Fruit fly (Drosophila melanogaster) whole organism, embryonic: Measurements from ENCODE around the gene CG13126.
A peak's percentile ranks its signal among the peaks of the same experiment; 100 is the strongest.

Source experiments
- Bteb2 ChIP-seq: fragments of 200-800 bp; sonication (Bioruptor generic); optimal IDR thresholded peaks from 2 replicates; lab custom pipeline; 2016; ENCODE audit warnings: missing biosample characterization, missing genetic modification characterization
- CG10267 ChIP-seq: fragments of 200-800 bp; sonication (Bioruptor generic); optimal IDR thresholded peaks from 2 replicates; lab custom pipeline; 2018; ENCODE audit warnings: missing biosample characterization, mild to moderate bottlenecking, missing genetic modification characterization, moderate library complexity
- CG10274 ChIP-seq: fragments of 200-800 bp; sonication (Bioruptor generic); optimal IDR thresholded peaks from 3 replicates; lab custom pipeline; 2017; ENCODE audit warnings: missing biosample characterization, mild to moderate bottlenecking, missing genetic modification characterization
- CG10543 ChIP-seq: fragments of 200-800 bp; sonication (Bioruptor generic); optimal IDR thresholded peaks from 3 replicates; lab custom pipeline; 2017; ENCODE audit warnings: missing biosample characterization, mild to moderate bottlenecking, missing genetic modification characterization, moderate library complexity
- CG10565 ChIP-seq: fragments of 200-800 bp; sonication (Bioruptor generic); optimal IDR thresholded peaks from 3 replicates; lab custom pipeline; 2016; ENCODE audit warnings: missing biosample characterization, mild to moderate bottlenecking, missing genetic modification characterization
- CG11398 ChIP-seq: fragments of 200-800 bp; sonication (Bioruptor generic); optimal IDR thresholded peaks from 2 replicates; lab custom pipeline; 2016; ENCODE audit warnings: missing biosample characterization, missing genetic modification characterization
- CG12299 ChIP-seq: fragments of 200-800 bp; sonication (Bioruptor generic); optimal IDR thresholded peaks from 2 replicates; lab custom pipeline; 2018; ENCODE audit warnings: missing biosample characterization, mild to moderate bottlenecking, missing genetic modification characterization
- CG12744 ChIP-seq: fragments of 200-800 bp; sonication (Bioruptor generic); optimal IDR thresholded peaks from 2 replicates; lab custom pipeline; 2016; ENCODE audit warnings: missing biosample characterization, missing genetic modification characterization
- CG13624 ChIP-seq: fragments of 200-800 bp; sonication (Bioruptor generic); optimal IDR thresholded peaks from 2 replicates; lab custom pipeline; 2016; ENCODE audit warnings: missing biosample characterization, missing genetic modification characterization
- CG14965 ChIP-seq: fragments of 200-800 bp; sonication (Bioruptor generic); optimal IDR thresholded peaks from 2 replicates; lab custom pipeline; 2016; ENCODE audit warnings: missing biosample characterization, missing genetic modification characterization, borderline replicate concordance
- CG1603 ChIP-seq: fragments of 200-800 bp; sonication (Bioruptor generic); optimal IDR thresholded peaks from 2 replicates; lab custom pipeline; 2019; ENCODE audit warnings: missing biosample characterization, mild to moderate bottlenecking, missing genetic modification characterization, moderate library complexity
- CG1647 ChIP-seq: fragments of 200-800 bp; sonication (Bioruptor generic); optimal IDR thresholded peaks from 3 replicates; lab custom pipeline; 2016; ENCODE audit warnings: missing biosample characterization, missing genetic modification characterization
- CG30431 ChIP-seq: fragments of 200-800 bp; sonication (Bioruptor generic); optimal IDR thresholded peaks from 2 replicates; lab custom pipeline; 2017; ENCODE audit warnings: missing biosample characterization, missing genetic modification characterization
- CG3163 ChIP-seq: fragments of 200-800 bp; sonication (Bioruptor generic); optimal IDR thresholded peaks from 3 replicates; lab custom pipeline; 2016; ENCODE audit warnings: missing biosample characterization, missing genetic modification characterization
- CG32532 ChIP-seq: fragments of 200-800 bp; sonication (Bioruptor generic); IDR thresholded peaks from 2 replicates; pipeline ENCODE4 v1.3.6; 2022; ENCODE audit warnings: missing biosample characterization, missing genetic modification characterization
- CG3838 ChIP-seq: fragments of 200-800 bp; sonication (Bioruptor generic); optimal IDR thresholded peaks from 3 replicates; lab custom pipeline; 2016; ENCODE audit warnings: missing biosample characterization, missing genetic modification characterization
- CG42726 ChIP-seq: fragments of 200-800 bp; sonication (Bioruptor generic); IDR thresholded peaks from 2 replicates; pipeline ENCODE4 v1.3.6; 2022; ENCODE audit warnings: missing biosample characterization, missing genetic modification characterization; ENCODE audit not compliant: partially characterized antibody
- CG8388 ChIP-seq: fragments of 200-800 bp; sonication (Bioruptor generic); optimal IDR thresholded peaks from 2 replicates; lab custom pipeline; 2019; ENCODE audit warnings: missing biosample characterization, mild to moderate bottlenecking, missing genetic modification characterization, moderate library complexity
- Dbx ChIP-seq: fragments of 200-800 bp; sonication (Bioruptor generic); IDR thresholded peaks from 3 replicates; pipeline ENCODE4 v1.3.6; 2022; ENCODE audit warnings: missing biosample characterization, missing genetic modification characterization
- Dek ChIP-seq: fragments of 200-800 bp; sonication (Bioruptor generic); optimal IDR thresholded peaks from 3 replicates; lab custom pipeline; 2019; ENCODE audit warnings: missing biosample characterization, mild to moderate bottlenecking, missing genetic modification characterization, moderate library complexity
- Dfd ChIP-seq, 2 experiments: fragments of >200 bp; optimal IDR thresholded peaks; 2 replicates each; lab custom pipeline; 2017; ENCODE audit warnings: missing biosample characterization in 2 of 2, missing genetic modification characterization in 2 of 2
- Doc3 ChIP-seq: fragments of 200-800 bp; sonication (Bioruptor generic); IDR thresholded peaks from 3 replicates; pipeline ENCODE4 v1.3.6; 2022; ENCODE audit warnings: missing biosample characterization, missing genetic modification characterization; ENCODE audit not compliant: partially characterized antibody
- E2f2 ChIP-seq: fragments of 200-800 bp; sonication (Bioruptor generic); IDR thresholded peaks from 2 replicates; pipeline ENCODE4 v1.3.6; 2022; ENCODE audit warnings: missing biosample characterization, missing genetic modification characterization
- Lim3 ChIP-seq: fragments of 200-800 bp; sonication (Bioruptor generic); IDR thresholded peaks from 2 replicates; pipeline ENCODE4 v1.3.6; 2022; ENCODE audit warnings: missing biosample characterization, missing genetic modification characterization
- NC2β ChIP-seq: fragments of 200-800 bp; sonication (Bioruptor generic); optimal IDR thresholded peaks from 2 replicates; lab custom pipeline; 2016; ENCODE audit warnings: missing biosample characterization, missing genetic modification characterization
- Six4 ChIP-seq: fragments of 200-800 bp; sonication (Bioruptor generic); optimal IDR thresholded peaks from 2 replicates; lab custom pipeline; 2016; ENCODE audit warnings: missing biosample characterization, missing genetic modification characterization
- Sry-β ChIP-seq: fragments of 200-800 bp; sonication (Bioruptor generic); optimal IDR thresholded peaks from 2 replicates; lab custom pipeline; 2018; ENCODE audit warnings: missing biosample characterization, mild to moderate bottlenecking, missing genetic modification characterization, moderate library complexity
- Stat92E ChIP-seq, 3 experiments: fragments of >200 bp in 2 of 3; fragments of 200-800 bp in 1 of 3; sonication (Bioruptor generic) in 1 of 3; optimal IDR thresholded peaks; 2 replicates each; lab custom pipeline; 2017 to 2019; ENCODE audit warnings: missing biosample characterization in 3 of 3, missing genetic modification characterization in 3 of 3, mild to moderate bottlenecking in 1 of 3, moderate library complexity in 1 of 3
- Taf1 ChIP-seq: fragments of 200-800 bp; sonication (Bioruptor generic); IDR thresholded peaks from 2 replicates; pipeline ENCODE4 v1.3.6; 2022; ENCODE audit warnings: missing biosample characterization, missing genetic modification characterization
- amos ChIP-seq: fragments of 200-800 bp; sonication (Bioruptor generic); IDR thresholded peaks from 2 replicates; pipeline ENCODE4 v1.3.6; 2022; ENCODE audit warnings: missing biosample characterization, missing genetic modification characterization; ENCODE audit not compliant: partially characterized antibody
- ash1 ChIP-seq: fragments of 200-800 bp; sonication (Bioruptor generic); optimal IDR thresholded peaks from 2 replicates; lab custom pipeline; 2018; ENCODE audit warnings: missing biosample characterization, mild to moderate bottlenecking, missing genetic modification characterization
- bcd ChIP-seq: fragments of 200-800 bp; sonication (Bioruptor generic); optimal IDR thresholded peaks from 2 replicates; lab custom pipeline; 2017; ENCODE audit warnings: missing biosample characterization, mild to moderate bottlenecking, missing genetic modification characterization
- cg ChIP-seq: fragments of 200-800 bp; sonication (Bioruptor generic); optimal IDR thresholded peaks from 3 replicates; lab custom pipeline; 2019; ENCODE audit warnings: missing biosample characterization, mild to moderate bottlenecking, missing genetic modification characterization, moderate library complexity
- crc ChIP-seq: fragments of 200-800 bp; sonication (Bioruptor generic); optimal IDR thresholded peaks from 2 replicates; lab custom pipeline; 2016; ENCODE audit warnings: missing biosample characterization, missing genetic modification characterization
- dmrt11E ChIP-seq: fragments of 200-800 bp; sonication (Bioruptor generic); optimal IDR thresholded peaks from 3 replicates; lab custom pipeline; 2018; ENCODE audit warnings: missing biosample characterization, mild to moderate bottlenecking, missing genetic modification characterization, moderate library complexity
- fu2 ChIP-seq: fragments of 200-800 bp; sonication (Bioruptor generic); optimal IDR thresholded peaks from 2 replicates; lab custom pipeline; 2016; ENCODE audit warnings: missing biosample characterization, missing genetic modification characterization
- gcm ChIP-seq: fragments of 200-800 bp; sonication (Bioruptor generic); optimal IDR thresholded peaks from 2 replicates; lab custom pipeline; 2019; ENCODE audit warnings: missing biosample characterization, mild to moderate bottlenecking, missing genetic modification characterization, moderate library complexity
- grau ChIP-seq: fragments of 200-800 bp; optimal IDR thresholded peaks from 3 replicates; lab custom pipeline; 2019; ENCODE audit warnings: missing biosample characterization, mild to moderate bottlenecking, missing genetic modification characterization, moderate library complexity
- kay ChIP-seq: fragments of 200-800 bp; sonication (Bioruptor generic); optimal IDR thresholded peaks from 2 replicates; lab custom pipeline; 2016; ENCODE audit warnings: missing biosample characterization, missing genetic modification characterization
- klu ChIP-seq: fragments of 200-800 bp; sonication (Bioruptor generic); IDR thresholded peaks from 2 replicates; pipeline ENCODE4 v1.3.6; 2022; ENCODE audit warnings: missing biosample characterization, missing genetic modification characterization
- knrl ChIP-seq: fragments of 200-800 bp; sonication (Bioruptor generic); IDR thresholded peaks from 3 replicates; pipeline ENCODE4 v1.3.6; 2022; ENCODE audit warnings: missing biosample characterization, missing genetic modification characterization; ENCODE audit not compliant: partially characterized antibody
- nom ChIP-seq: fragments of 200-800 bp; sonication (Bioruptor generic); optimal IDR thresholded peaks from 2 replicates; lab custom pipeline; 2017; ENCODE audit warnings: missing biosample characterization, missing genetic modification characterization, mild to moderate bottlenecking, moderate library complexity, missing genetic modification reagents
- phol ChIP-seq: fragments of 200-800 bp; sonication (Bioruptor generic); optimal IDR thresholded peaks from 3 replicates; lab custom pipeline; 2018; ENCODE audit warnings: missing biosample characterization, mild to moderate bottlenecking, missing genetic modification characterization, moderate library complexity
- sqz ChIP-seq: fragments of 200-800 bp; sonication (Bioruptor generic); optimal IDR thresholded peaks from 3 replicates; lab custom pipeline; 2018; ENCODE audit warnings: missing biosample characterization, mild to moderate bottlenecking, missing genetic modification characterization
- tap ChIP-seq: fragments of 200-800 bp; optimal IDR thresholded peaks from 3 replicates; lab custom pipeline; 2019; ENCODE audit warnings: missing biosample characterization, mild to moderate bottlenecking, missing genetic modification characterization, moderate library complexity
- toy ChIP-seq: fragments of 200-800 bp; sonication (Bioruptor generic); IDR thresholded peaks from 2 replicates; pipeline ENCODE4 v1.3.6; 2022; ENCODE audit warnings: missing biosample characterization, missing genetic modification characterization
- trh ChIP-seq: fragments of 200-800 bp; sonication (Bioruptor generic); optimal IDR thresholded peaks from 2 replicates; lab custom pipeline; 2016; ENCODE audit warnings: missing biosample characterization, missing genetic modification characterization
- unpg ChIP-seq: fragments of 200-800 bp; sonication (Bioruptor generic); optimal IDR thresholded peaks from 3 replicates; lab custom pipeline; 2018; ENCODE audit warnings: missing biosample characterization, mild to moderate bottlenecking, missing genetic modification characterization, moderate library complexity
- wdn ChIP-seq: fragments of 200-800 bp; sonication (Bioruptor generic); IDR thresholded peaks from 2 replicates; pipeline ENCODE4 v1.3.6; 2022; ENCODE audit warnings: missing biosample characterization, missing genetic modification characterization
- zen2 ChIP-seq: fragments of 200-800 bp; sonication (Bioruptor generic); IDR thresholded peaks from 3 replicates; pipeline ENCODE4 v1.3.6; 2022; ENCODE audit warnings: missing biosample characterization, missing genetic modification characterization; ENCODE audit not compliant: partially characterized antibody

The CG13126 gene

DNA sequence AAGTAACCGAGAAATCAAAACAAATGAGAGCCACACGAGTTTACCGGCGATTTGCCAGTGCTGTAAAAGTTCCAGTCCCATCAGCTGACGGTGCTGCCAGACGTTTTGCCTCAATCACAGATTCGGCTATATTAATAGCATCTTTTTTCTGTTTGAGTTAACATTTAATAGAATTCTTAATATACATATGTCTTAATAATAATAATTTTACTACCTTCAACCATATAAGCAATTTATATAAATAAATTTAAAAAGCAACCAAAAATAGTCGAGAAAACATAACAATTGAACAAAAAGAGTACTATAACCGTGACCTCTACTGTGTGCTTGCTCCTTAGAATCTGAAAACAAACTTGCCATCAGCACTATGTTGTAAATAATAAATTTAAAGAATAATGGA is at the start of gene CG13126, which contains the start of gene CG4709 (continued):
- TF ChIP-seq CG10274 (GFP tag; lab: Kevin White, UChicago) (peak; percentile 16), fu2 (GFP tag; lab: Kevin White, UChicago) (peak; percentile 5), NC2β (GFP tag; lab: Kevin White, UChicago) (peak; percentile 9), tap (tag; lab: Kevin White, UChicago) (peak; percentile 92), amos (no peak), nom (peak; percentile 85), CG14965 (no peak), E2f2 (GFP tag; lab: Robert Waterston, UW) (peak; percentile 76), Taf1 (peak; percentile 53), crc (GFP tag; lab: Kevin White, UChicago) (no peak), CG12744 (no peak), CG1647 (GFP tag; lab: Kevin White, UChicago) (peak; percentile 59), ash1 (GFP tag; lab: Kevin White, UChicago) (no peak), CG11398 (GFP tag; lab: Kevin White, UChicago) (no peak), CG30431 (GFP tag; lab: Kevin White, UChicago) (peak; percentile 71), cg (GFP tag; lab: Kevin White, UChicago) (no peak), CG13624 (GFP tag; lab: Kevin White, UChicago) (peak; percentile 41), knrl (GFP tag; lab: Robert Waterston, UW) (no peak), wdn (GFP tag; lab: Robert Waterston, UW) (peak; percentile 71; the same call in 1 of the 2 replicates), CG1603 (peak; percentile 10), Dfd (GFP tag; optimal IDR thresholded peaks at IDR 0.05; lab: Kevin White, UChicago) (no peak), Dek (peak; percentile 92), toy (GFP tag; lab: Robert Waterston, UW) (0 out of 2 replicates have a peak, but pooled peaks have one; percentile 45), CG12299 (tag; lab: Kevin White, UChicago) (peak; percentile 82), Lim3 (peak; percentile 50; the same call in 1 of the 2 replicates), Dbx (GFP tag; lab: Robert Waterston, UW) (peak; percentile 87; the same call in 2 of the 3 replicates), dmrt11E (tag; lab: Kevin White, UChicago) (peak; percentile 94), sqz (GFP tag; lab: Kevin White, UChicago) (peak; percentile 84), Bteb2 (GFP tag; lab: Kevin White, UChicago) (peak; percentile 49), Sry-β (GFP tag; lab: Kevin White, UChicago) (peak; percentile 61), Doc3 (no peak), CG3838 (GFP tag; lab: Kevin White, UChicago) (peak; percentile 58), grau (tag; lab: Kevin White, UChicago) (peak; percentile 93), klu (GFP tag; lab: Robert Waterston, UW) (peak; percentile 76; the same call in 1 of the 2 replicates), trh (GFP tag; lab: Kevin White, UChicago) (peak; percentile 46), CG10543 (GFP tag; lab: Kevin White, UChicago) (peak; percentile 63), Stat92E (GFP tag; optimal IDR thresholded peaks at IDR 0.05; lab: Kevin White, UChicago) (peak in 1 of 3 experiments; percentile 83), gcm (GFP tag; lab: Kevin White, UChicago) (peak; percentile 93), unpg (GFP tag; lab: Kevin White, UChicago) (peak; percentile 93), CG3163 (GFP tag; lab: Kevin White, UChicago) (no peak), CG42726 (GFP tag; lab: Robert Waterston, UW) (no peak), Six4 (peak; percentile 90), kay (GFP tag; lab: Kevin White, UChicago) (peak; percentile 82), CG32532 (GFP tag; lab: Robert Waterston, UW) (peak; percentile 92), bcd (peak; percentile 93), CG10565 (GFP tag; lab: Kevin White, UChicago) (peak; percentile 51), CG10267 (peak; percentile 99), CG8388 (GFP tag; lab: Kevin White, UChicago) (peak; percentile 90), zen2 (no peak), phol (tag; lab: Kevin White, UChicago) (peak; percentile 96)
